Worm (Caenorhabditis elegans): Measurements from ENCODE around the gene srab-7.

DNA sequence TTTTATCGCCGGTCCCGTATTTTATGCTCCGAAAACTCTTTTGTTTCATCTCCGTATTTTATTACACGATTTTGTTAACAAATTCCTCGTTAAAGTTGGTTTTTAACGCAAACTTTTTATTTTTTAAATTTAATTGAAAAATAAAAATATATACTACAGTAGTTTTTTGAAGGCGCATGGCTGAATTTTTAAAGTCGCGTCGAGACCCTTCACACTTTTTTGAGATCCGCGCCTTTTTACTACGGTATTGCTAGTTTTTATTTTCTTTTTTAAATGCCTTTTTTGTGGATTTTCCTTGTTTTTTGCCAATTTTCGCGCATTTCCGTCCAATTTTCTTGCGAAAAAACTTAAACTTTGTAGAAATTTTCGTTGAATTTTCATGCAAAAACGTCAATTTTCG lies 49.5 kb upstream of the srab-7 start:
- no peak for TF ChIP-seq nhr-23 (tag; optimal IDR thresholded peaks at IDR 0.05)
- TF ChIP-seq egl-27 (tag; optimal IDR thresholded peaks at IDR 0.05), result no peak
- TF ChIP-seq lin-39 (tag; optimal IDR thresholded peaks at IDR 0.05), result no peak
- TF ChIP-seq nhr-12 (tag; optimal IDR thresholded peaks at IDR 0.05), result no peak
- no peak for TF ChIP-seq aly-2 (tag; optimal IDR thresholded peaks at IDR 0.05)
- TF ChIP-seq nhr-237 (tag; optimal IDR thresholded peaks at IDR 0.05), result no peak
- no peak for TF ChIP-seq tbx-2 (tag; optimal IDR thresholded peaks at IDR 0.05)
- no peak for TF ChIP-seq lin-15B (tag; optimal IDR thresholded peaks at IDR 0.05)
- no peak for TF ChIP-seq snpc-4 (tag; optimal IDR thresholded peaks at IDR 0.05)
- no peak for TF ChIP-seq mdl-1 (tag; optimal IDR thresholded peaks at IDR 0.05)
- no peak for TF ChIP-seq elt-1 (tag; optimal IDR thresholded peaks at IDR 0.05)
- TF ChIP-seq pha-4 (tag; optimal IDR thresholded peaks at IDR 0.05), result no peak
